Worm (Caenorhabditis elegans): ENCODE results near the gene srw-137.

srw-137 gene

DNA sequence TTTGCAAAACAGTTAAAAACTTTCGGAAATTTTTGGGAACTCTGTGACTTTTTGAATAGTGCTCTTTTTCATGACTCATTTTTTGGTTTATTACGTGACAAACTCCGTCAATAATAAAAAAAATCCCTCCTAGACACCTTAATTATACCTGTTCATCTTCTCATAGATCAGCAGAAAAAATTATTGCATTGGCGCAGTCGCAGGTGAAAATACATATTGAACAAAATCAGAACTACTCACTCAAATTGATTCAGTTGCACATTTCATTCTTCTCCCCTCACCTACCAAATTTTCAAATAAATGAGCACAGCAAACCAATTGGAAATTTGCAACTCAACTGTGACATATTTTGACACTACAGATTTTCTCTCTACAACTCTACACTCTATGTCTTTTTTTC, 50.8 kb downstream of the srw-137 start, which contains the start of gene srh-127:
TSS of gene srh-127 (plus strand) at position 301 of the 400 bp plus-strand sequence.
- TF ChIP-seq attf-4 (tag; optimal IDR thresholded peaks at IDR 0.05) (no peak), unc-39 (tag; optimal IDR thresholded peaks at IDR 0.05) (no peak), egl-43 (GFP tag; IDR thresholded peaks at IDR 0.05) (no peak), zfp-2 (tag; optimal IDR thresholded peaks at IDR 0.05) (no peak), snpc-4 (tag; optimal IDR thresholded peaks at IDR 0.05) (no peak), nhr-111 (GFP tag; optimal IDR thresholded peaks at IDR 0.05) (no peak)

Data from whole organism, L4 larva.